Worm (Caenorhabditis elegans) whole organism, dauer: ENCODE data around the gene mtp-18.

ENCODE experiments used
- unc-62 ChIP-seq: sonication (generic microtip); optimal IDR thresholded peaks from 2 replicates; lab custom pipeline; 2017; ENCODE audit warnings: missing biosample characterization, missing genetic modification reagents, missing genetic modification characterization

mtp-18 gene

ce11 chrX:6239927-6240639 lies 33.9 kb upstream of the mtp-18 start:
- TF ChIP-seq unc-62 (GFP tag; lab: Kevin White, UChicago) = no peak

ce11 chrX:6238973-6239372 lies 32.8 kb upstream of the mtp-18 start, which contains the start of gene rml-3:
TSS of gene rml-3 (minus strand) at chrX:6239065.
- no peak for TF ChIP-seq unc-62 (GFP tag; lab: Kevin White, UChicago)

- no peak for TF ChIP-seq unc-62 (GFP tag; lab: Kevin White, UChicago)
Observed at ce11 chrX:6235443-6235842, 29.2 kb upstream of the mtp-18 start, which contains the start of gene hsp-43. TSS of gene hsp-43 (minus strand) at chrX:6235543.

ce11 chrX:6232998-6233626 lies 26.9 kb upstream of the mtp-18 start, which contains the start of gene C14F11.4:
TSS of gene C14F11.4 (minus strand) at chrX:6233048.
- no peak for TF ChIP-seq unc-62 (GFP tag; lab: Kevin White, UChicago)

ce11 chrX:6230669-6231068 lies 24.5 kb upstream of the mtp-18 start, which contains the start of gene lite-1:
TSS of gene lite-1 (minus strand) at chrX:6230769.
- no peak for TF ChIP-seq unc-62 (GFP tag; lab: Kevin White, UChicago)

ce11 chrX:6224841-6225240 lies 18.6 kb upstream of the mtp-18 start:
- TF ChIP-seq unc-62 (GFP tag; lab: Kevin White, UChicago) = no peak

- no peak for TF ChIP-seq unc-62 (GFP tag; lab: Kevin White, UChicago)
Observed at ce11 chrX:6221097-6221496, 14.9 kb upstream of the mtp-18 start.

- TF ChIP-seq unc-62 (GFP tag; lab: Kevin White, UChicago) = no peak
Observed at ce11 chrX:6219892-6220291, 13.7 kb upstream of the mtp-18 start.

ce11 chrX:6216551-6216950 lies 10.3 kb upstream of the mtp-18 start, which contains the start of gene lrch-1:
TSS of gene lrch-1 (minus strand) at chrX:6216651.
- TF ChIP-seq unc-62 (GFP tag; lab: Kevin White, UChicago) = no peak

ce11 chrX:6211322-6211820 lies 5.2 kb upstream of the mtp-18 start:
- no peak for TF ChIP-seq unc-62 (GFP tag; lab: Kevin White, UChicago)

ce11 chrX:6208463-6208862 lies 2.3 kb upstream of the mtp-18 start, which contains the start of gene C14F11.7:
TSS of gene C14F11.7 (minus strand) at chrX:6208563.
- no peak for TF ChIP-seq unc-62 (GFP tag; lab: Kevin White, UChicago)

ce11 chrX:6207687-6208088 lies 1.5 kb upstream of the mtp-18 start, which contains the start of gene T13C5.6:
TSS of gene T13C5.6 (minus strand) at chrX:6207687.
- no peak for TF ChIP-seq unc-62 (GFP tag; lab: Kevin White, UChicago)

- no peak for TF ChIP-seq unc-62 (GFP tag; lab: Kevin White, UChicago)
Observed at ce11 chrX:6205325-6205724, 880 bp downstream of the mtp-18 start.

ce11 chrX:6204696-6205232 lies 1.4 kb downstream of the mtp-18 start, which contains the start of gene bca-1:
TSS of gene bca-1 (minus strand) at chrX:6204746.
- TF ChIP-seq unc-62 (GFP tag; lab: Kevin White, UChicago) = no peak

ce11 chrX:6203315-6203714 lies 2.9 kb downstream of the mtp-18 start:
- no peak for TF ChIP-seq unc-62 (GFP tag; lab: Kevin White, UChicago)

ce11 chrX:6202809-6203208 lies 3.4 kb downstream of the mtp-18 start:
- no peak for TF ChIP-seq unc-62 (GFP tag; lab: Kevin White, UChicago)
